Worm (Caenorhabditis elegans) whole organism, young adult: ENCODE measurements around the gene T05C12.1.

ENCODE experiments used
- F52B5.7 ChIP-seq: sonication (generic microtip); optimal IDR thresholded peaks from 2 replicates; lab custom pipeline; 2016; ENCODE audit warnings: mild to moderate bottlenecking, missing genetic modification characterization, missing compliant biosample characterization
- mes-4 ChIP-seq: sonication (generic microtip); optimal IDR thresholded peaks from 2 replicates; lab custom pipeline; 2016; ENCODE audit warnings: missing genotype, missing genetic modification characterization, missing compliant biosample characterization
- rcor-1 ChIP-seq: fragments of 200-800 bp; sonication (Bioruptor generic); IDR thresholded peaks from 2 replicates; pipeline ENCODE4 v1.3.6; 2022; ENCODE audit warnings: missing genetic modification reagents, missing genetic modification characterization, missing compliant biosample characterization

ce11 chrII:8204039-8204438, 30.6 kb downstream of the T05C12.1 start, which contains the start of gene col-76:
- TF ChIP-seq mes-4 (tag; lab: Kevin White, UChicago) = no peak
- no peak for TF ChIP-seq F52B5.7 (tag; lab: Kevin White, UChicago)
- TF ChIP-seq rcor-1 (GFP tag; lab: Robert Waterston, UW) = no peak
